Worm (Caenorhabditis elegans): ENCODE results near the gene ZK1058.9.

ZK1058.9 gene

ce11 chrIII:3956293-3956692, 30.3 kb upstream of the ZK1058.9 start, which contains the start of gene F37A8.5:
F37A8.5 (plus strand) TSS chrIII:3956624.
- TF ChIP-seq pqm-1 (tag; optimal IDR thresholded peaks at IDR 0.05) (no peak), elt-1 (tag; optimal IDR thresholded peaks at IDR 0.05) (no peak), elt-3 (tag; optimal IDR thresholded peaks at IDR 0.05) (no peak), tbx-2 (tag; optimal IDR thresholded peaks at IDR 0.05) (no peak), egl-5 (tag; optimal IDR thresholded peaks at IDR 0.05) (no peak), unc-39 (tag; optimal IDR thresholded peaks at IDR 0.05) (no peak), ztf-4 (tag; optimal IDR thresholded peaks at IDR 0.05) (no peak), sea-2 (GFP tag; optimal IDR thresholded peaks at IDR 0.05) (no peak), lsy-12 (tag; optimal IDR thresholded peaks at IDR 0.05) (no peak), lin-15B (tag; optimal IDR thresholded peaks at IDR 0.05) (no peak), nhr-25 (tag; optimal IDR thresholded peaks at IDR 0.05) (no peak), elt-2 (tag; optimal IDR thresholded peaks at IDR 0.05) (no peak), nhr-23 (tag; optimal IDR thresholded peaks at IDR 0.05) (no peak), fos-1 (tag; optimal IDR thresholded peaks at IDR 0.05) (no peak), eor-1 (tag; optimal IDR thresholded peaks at IDR 0.05) (no peak), aly-2 (tag; optimal IDR thresholded peaks at IDR 0.05) (no peak), mdl-1 (tag; optimal IDR thresholded peaks at IDR 0.05) (no peak), mml-1 (tag; optimal IDR thresholded peaks at IDR 0.05) (no peak), nhr-28 (tag; optimal IDR thresholded peaks at IDR 0.05) (no peak)

DNA sequence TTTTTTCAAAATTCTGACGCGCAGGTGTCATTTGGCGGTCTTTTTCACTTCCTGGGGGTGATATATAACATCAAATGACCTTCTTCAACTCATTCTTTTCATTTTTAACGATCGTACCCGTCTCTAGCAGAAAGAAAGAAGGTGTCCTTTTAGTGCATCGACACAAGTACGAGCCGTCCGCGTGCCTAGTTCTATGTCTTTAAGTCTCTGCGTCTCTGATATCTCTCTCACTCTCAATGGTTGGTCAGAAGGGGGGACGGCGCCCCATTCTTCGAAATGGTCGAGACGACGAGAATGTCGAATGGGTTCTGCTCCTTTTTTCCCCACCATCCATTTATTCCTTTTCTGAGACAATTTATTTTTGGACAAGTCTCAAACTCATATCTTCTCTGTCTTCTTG, 29.7 kb upstream of the ZK1058.9 start:
- TF ChIP-seq ceh-28 (tag; optimal IDR thresholded peaks at IDR 0.05) (no peak), nhr-76 (tag; optimal IDR thresholded peaks at IDR 0.05) (no peak), nhr-25 (tag; optimal IDR thresholded peaks at IDR 0.05) (peak; percentile 8), elt-1 (tag; optimal IDR thresholded peaks at IDR 0.05) (no peak), hmg-11 (tag; optimal IDR thresholded peaks at IDR 0.05) (peak; percentile 20), lin-39 (tag; optimal IDR thresholded peaks at IDR 0.05) (peak; percentile 44), snpc-4 (tag; optimal IDR thresholded peaks at IDR 0.05) (peak; percentile 17), lin-15B (tag; optimal IDR thresholded peaks at IDR 0.05) (peak; percentile 24), zag-1 (tag; optimal IDR thresholded peaks at IDR 0.05) (no peak), nfya-1 (tag; optimal IDR thresholded peaks at IDR 0.05; ENCODE audit: insufficient read depth) (peak; percentile 84), ama-1 (optimal IDR thresholded peaks at IDR 0.05) (peak; percentile 65), egl-5 (tag; optimal IDR thresholded peaks at IDR 0.05) (peak; percentile 74)

- no peak for TF ChIP-seq ceh-28 (tag; optimal IDR thresholded peaks at IDR 0.05)
Observed at ce11 chrIII:3954828-3955227, 28.8 kb upstream of the ZK1058.9 start.

DNA sequence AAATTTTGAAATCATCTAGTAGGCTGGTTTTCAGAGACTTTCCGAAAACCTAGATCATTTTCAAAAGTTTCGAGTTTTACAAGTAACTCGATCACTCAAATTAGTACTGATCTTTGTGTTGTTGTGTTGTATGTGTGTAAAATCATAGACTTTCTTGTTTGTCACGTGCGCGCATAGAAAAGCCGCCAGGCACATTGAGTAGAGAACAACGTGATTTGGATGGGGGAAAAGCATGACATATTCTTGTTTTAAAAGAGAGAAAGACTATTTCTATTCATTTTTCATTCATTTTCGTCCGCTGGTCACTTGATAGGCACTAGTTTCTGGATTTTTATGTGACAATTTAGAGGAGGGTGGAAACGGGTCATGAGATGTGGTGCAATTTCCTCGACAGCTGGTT, 28.2 kb upstream of the ZK1058.9 start:
- TF ChIP-seq zag-1 (tag; optimal IDR thresholded peaks at IDR 0.05) (no peak), ceh-82 (tag; optimal IDR thresholded peaks at IDR 0.05) (no peak), lin-39 (tag; optimal IDR thresholded peaks at IDR 0.05) (no peak), unc-39 (tag; optimal IDR thresholded peaks at IDR 0.05) (no peak), hmg-11 (tag; optimal IDR thresholded peaks at IDR 0.05) (no peak), nhr-11 (tag; optimal IDR thresholded peaks at IDR 0.05) (peak; percentile 42), ceh-9 (tag; optimal IDR thresholded peaks at IDR 0.05) (no peak), aly-2 (tag; optimal IDR thresholded peaks at IDR 0.05) (no peak), mdl-1 (tag; optimal IDR thresholded peaks at IDR 0.05) (peak; percentile 24), sea-2 (GFP tag; optimal IDR thresholded peaks at IDR 0.05) (no peak), nhr-77 (tag; optimal IDR thresholded peaks at IDR 0.05) (no peak), ztf-4 (tag; optimal IDR thresholded peaks at IDR 0.05) (no peak), fkh-2 (tag; optimal IDR thresholded peaks at IDR 0.05) (no peak), pha-4 (tag; optimal IDR thresholded peaks at IDR 0.05) (peak; percentile 45), fos-1 (tag; optimal IDR thresholded peaks at IDR 0.05) (no peak), ZK546.5 (tag; optimal IDR thresholded peaks at IDR 0.05) (no peak), jun-1 (tag; optimal IDR thresholded peaks at IDR 0.05) (no peak), nhr-28 (tag; optimal IDR thresholded peaks at IDR 0.05) (no peak), nhr-67 (tag; optimal IDR thresholded peaks at IDR 0.05) (no peak), eor-1 (tag; optimal IDR thresholded peaks at IDR 0.05) (no peak), ceh-16 (tag; optimal IDR thresholded peaks at IDR 0.05) (no peak), nhr-237 (tag; optimal IDR thresholded peaks at IDR 0.05) (no peak), snpc-4 (tag; optimal IDR thresholded peaks at IDR 0.05) (no peak), mml-1 (tag; optimal IDR thresholded peaks at IDR 0.05) (no peak), elt-2 (tag; optimal IDR thresholded peaks at IDR 0.05) (no peak), daf-12 (tag; optimal IDR thresholded peaks at IDR 0.05) (no peak), pqm-1 (tag; optimal IDR thresholded peaks at IDR 0.05) (no peak), nhr-25 (tag; optimal IDR thresholded peaks at IDR 0.05) (no peak), unc-62 (GFP tag; optimal IDR thresholded peaks at IDR 0.05) (no peak), fkh-10 (GFP tag; optimal IDR thresholded peaks at IDR 0.05) (no peak), ama-1 (optimal IDR thresholded peaks at IDR 0.05) (no peak), nhr-23 (tag; optimal IDR thresholded peaks at IDR 0.05) (peak; percentile 19), nhr-76 (tag; optimal IDR thresholded peaks at IDR 0.05) (no peak), nfya-1 (tag; optimal IDR thresholded peaks at IDR 0.05; ENCODE audit: insufficient read depth) (peak; percentile 43), ztf-11 (tag; optimal IDR thresholded peaks at IDR 0.05) (no peak), tbx-2 (tag; optimal IDR thresholded peaks at IDR 0.05) (no peak), lsy-12 (tag; optimal IDR thresholded peaks at IDR 0.05) (no peak), lin-15B (tag; optimal IDR thresholded peaks at IDR 0.05) (no peak), egl-5 (tag; optimal IDR thresholded peaks at IDR 0.05) (peak; percentile 65), egl-27 (tag; optimal IDR thresholded peaks at IDR 0.05) (no peak), nhr-12 (tag; optimal IDR thresholded peaks at IDR 0.05) (no peak)
